Worm (Caenorhabditis elegans): ENCODE data around the gene arrd-1.

ce11 chrII:627205-627604, at the start of gene arrd-1:
- TF ChIP-seq pqm-1 (tag; optimal IDR thresholded peaks at IDR 0.05) (no peak), nhr-237 (tag; optimal IDR thresholded peaks at IDR 0.05) (no peak), nfya-1 (tag; optimal IDR thresholded peaks at IDR 0.05; ENCODE audit: insufficient read depth) (no peak), nhr-28 (tag; optimal IDR thresholded peaks at IDR 0.05) (no peak), egl-5 (tag; optimal IDR thresholded peaks at IDR 0.05) (no peak)

All from whole organism, L3 larva.